Worm (Caenorhabditis elegans) whole organism, L4 larva: ENCODE measurements around the gene hap-1.

Experiments
- aha-1 ChIP-seq: fragments of 150-350 bp; peaks from one replicate; lab custom pipeline; 2014; ENCODE audit warnings: missing biosample characterization, missing genetic modification characterization
- ama-1 ChIP-seq: fragments of 150-350 bp; optimal IDR thresholded peaks from 2 replicates; lab custom pipeline; 2014; ENCODE audit warnings: inconsistent platforms, mixed read lengths
- arid-1 ChIP-seq: fragments of 200-800 bp; sonication (Bioruptor generic); conservative IDR thresholded peaks from 2 replicates; pipeline ENCODE4 v1.3.6; 2022; ENCODE audit warnings: missing genetic modification reagents, missing genetic modification characterization, missing compliant biosample characterization
- ceh-82 ChIP-seq: sonication (generic microtip); optimal IDR thresholded peaks from 2 replicates; lab custom pipeline; 2017; ENCODE audit warnings: missing biosample characterization, missing genetic modification characterization
- fkh-10 ChIP-seq: fragments of 150-350 bp; optimal IDR thresholded peaks from 2 replicates; lab custom pipeline; 2014; ENCODE audit warnings: missing biosample characterization, missing genetic modification reagents, missing genetic modification characterization
- hlh-11 ChIP-seq: fragments of 200-800 bp; sonication (Bioruptor generic); optimal IDR thresholded peaks from 2 replicates; lab custom pipeline; 2018; ENCODE audit warnings: mild to moderate bottlenecking, missing genetic modification characterization, missing compliant biosample characterization
- lin-29 ChIP-seq: fragments of 200-800 bp; sonication (Bioruptor generic); IDR thresholded peaks from 2 replicates; pipeline ENCODE4 v1.3.6; 2022; ENCODE audit warnings: missing genetic modification reagents, missing genetic modification characterization, missing compliant biosample characterization
- lsy-2 ChIP-seq, 2 experiments: fragments of 150-350 bp in 1 of 2; sonication (generic microtip) in 1 of 2; optimal IDR thresholded peaks; 2 replicates each; lab custom pipeline; 2014 to 2017; ENCODE audit warnings: missing biosample characterization in 2 of 2, missing genetic modification characterization in 2 of 2
- nhr-102 ChIP-seq: sonication (generic microtip); optimal IDR thresholded peaks from 2 replicates; lab custom pipeline; 2016; ENCODE audit warnings: mild to moderate bottlenecking, missing genetic modification characterization, moderate library complexity, missing compliant biosample characterization
- nhr-77 ChIP-seq: fragments of 150-350 bp; optimal IDR thresholded peaks from 2 replicates; lab custom pipeline; 2014; ENCODE audit warnings: missing biosample characterization, missing genetic modification characterization
- pqm-1 ChIP-seq: sonication (generic microtip); optimal IDR thresholded peaks from 2 replicates; lab custom pipeline; 2017; ENCODE audit warnings: missing biosample characterization, missing genetic modification characterization

DNA sequence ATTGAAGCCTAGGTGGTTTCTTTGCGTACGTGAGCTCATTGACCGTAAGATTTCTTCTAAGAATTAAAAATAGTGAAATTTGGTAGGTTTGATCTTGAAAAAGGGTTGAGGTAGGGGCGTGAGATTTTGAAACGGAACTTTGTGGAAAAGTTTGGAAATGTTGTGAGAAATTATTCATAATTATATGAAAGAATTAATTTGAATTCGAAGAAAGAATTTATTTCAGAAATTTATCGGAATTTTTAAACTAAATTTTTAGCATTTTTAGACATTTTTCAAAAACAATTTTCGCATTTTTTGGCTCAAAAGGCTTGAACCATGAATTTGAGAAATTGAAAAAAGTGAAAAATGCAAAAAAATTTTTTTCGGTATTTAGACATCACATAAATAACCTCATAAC, 49.6 kb upstream of the hap-1 start:
- no peak for TF ChIP-seq ceh-82 (tag; lab: Kevin White, UChicago)
- no peak for TF ChIP-seq ama-1 (lab: Kevin White, UChicago)
- no peak for TF ChIP-seq fkh-10 (GFP tag; lab: Kevin White, UChicago)
- TF ChIP-seq lsy-2 (tag; optimal IDR thresholded peaks at IDR 0.05; lab: Kevin White, UChicago), result no peak
- TF ChIP-seq lin-29 (GFP tag; lab: Robert Waterston, UW), result no peak
- no peak for TF ChIP-seq aha-1
- no peak for TF ChIP-seq nhr-102
- TF ChIP-seq pqm-1 (tag; lab: Kevin White, UChicago), result no peak
- TF ChIP-seq hlh-11 (tag; lab: Kevin White, UChicago), result no peak
- no peak for TF ChIP-seq arid-1 (GFP tag; lab: Robert Waterston, UW)
- no peak for TF ChIP-seq nhr-77 (tag; lab: Kevin White, UChicago)
